Fruit fly (Drosophila melanogaster): Measurements from ENCODE around the gene KrT95D.

DNA sequence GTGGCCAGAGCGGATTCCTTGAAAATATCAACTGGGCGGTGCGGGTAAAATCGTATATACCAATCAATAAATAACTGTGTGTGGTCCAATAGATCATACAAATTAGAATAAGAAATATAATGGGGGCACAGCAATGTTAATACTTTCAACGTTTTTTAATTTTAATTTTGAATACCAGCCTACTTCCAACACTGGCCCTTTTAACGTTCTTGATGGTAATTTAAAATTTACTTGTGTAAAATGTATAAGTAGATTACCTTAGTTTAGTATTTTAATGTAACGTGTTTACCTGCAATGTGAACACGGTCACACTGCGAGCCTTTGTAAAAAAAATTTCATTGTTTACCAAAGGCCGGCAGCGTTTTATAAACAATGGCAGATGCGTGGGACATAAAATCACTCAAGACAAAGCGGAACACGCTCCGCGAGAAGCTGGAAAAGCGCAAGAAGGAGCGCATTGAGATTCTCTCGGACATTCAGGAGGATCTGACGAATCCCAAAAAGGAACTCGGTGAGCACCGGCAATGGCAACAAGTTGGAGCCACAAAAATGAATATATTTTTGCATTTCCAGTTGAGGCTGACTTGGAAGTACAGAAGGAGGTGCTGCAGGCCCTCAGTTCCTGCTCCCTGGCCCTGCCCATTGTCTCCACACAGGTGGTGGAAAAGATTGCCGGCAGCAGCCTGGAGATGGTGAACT, at the start of gene KrT95D, which contains the start of gene Mettl3:
- TF ChIP-seq usp (GFP tag; optimal IDR thresholded peaks at IDR 0.05) (no peak), h (GFP tag; optimal IDR thresholded peaks at IDR 0.05) (peak; percentile 26), N (GFP tag; optimal IDR thresholded peaks at IDR 0.05) (no peak), Abd-B (GFP tag; optimal IDR thresholded peaks at IDR 0.05) (no peak), tai (GFP tag; optimal IDR thresholded peaks at IDR 0.05) (no peak), psq (GFP tag; optimal IDR thresholded peaks at IDR 0.05) (no peak), Myc (optimal IDR thresholded peaks at IDR 0.05) (peak; percentile 16), dmrt93B (GFP tag; optimal IDR thresholded peaks at IDR 0.05) (no peak), br (GFP tag; optimal IDR thresholded peaks at IDR 0.05) (peak; percentile 16), dsf (GFP tag; optimal IDR thresholded peaks at IDR 0.05; ENCODE audit: borderline replicate concordance) (peak; percentile 58), dl (GFP tag; optimal IDR thresholded peaks at IDR 0.05; ENCODE audit: insufficient read depth in 1 of 2, partially characterized antibody in 2 of 2) (no peak), CG9705 (GFP tag; optimal IDR thresholded peaks at IDR 0.05) (no peak), Hr78 (GFP tag; optimal IDR thresholded peaks at IDR 0.05) (no peak), brk (GFP tag; optimal IDR thresholded peaks at IDR 0.05) (no peak)

Measured in whole organism, wandering third instar larva.